Fruit fly (Drosophila melanogaster) whole organism, wandering third instar larva: Measurements from ENCODE around the gene CG1486.

ENCODE experiments used
- Abd-B ChIP-seq: fragments of >200 bp; optimal IDR thresholded peaks from 2 replicates; lab custom pipeline; 2017; ENCODE audit warnings: missing biosample characterization, missing genetic modification characterization
- CG32264 ChIP-seq: fragments of 200-800 bp; sonication (Bioruptor generic); optimal IDR thresholded peaks from 2 replicates; lab custom pipeline; 2016; ENCODE audit warnings: missing biosample characterization, missing genetic modification characterization
- CG9705 ChIP-seq: fragments of 200-800 bp; sonication (Bioruptor generic); optimal IDR thresholded peaks from 2 replicates; lab custom pipeline; 2018; ENCODE audit warnings: missing biosample characterization, mild to moderate bottlenecking, missing genetic modification characterization
- CrebA ChIP-seq: fragments of 200-800 bp; sonication (Bioruptor generic); optimal IDR thresholded peaks from 2 replicates; lab custom pipeline; 2016; ENCODE audit warnings: missing biosample characterization, mild to moderate bottlenecking, missing genetic modification characterization, borderline replicate concordance
- Dfd ChIP-seq: fragments of >200 bp; optimal IDR thresholded peaks from 2 replicates; lab custom pipeline; 2017; ENCODE audit warnings: missing biosample characterization, missing genetic modification characterization
- Dif ChIP-seq: fragments of 200-275, 200-300 bp; sonication (Bioruptor generic); optimal IDR thresholded peaks from 2 replicates; lab custom pipeline; 2018; ENCODE audit warnings: missing biosample characterization, missing genetic modification characterization; ENCODE audit not compliant: partially characterized antibody
- GATAd ChIP-seq: sonication (Bioruptor generic); optimal IDR thresholded peaks from 2 replicates; lab custom pipeline; 2016; ENCODE audit warnings: missing biosample characterization, missing genetic modification characterization
- HLH106 ChIP-seq: fragments of 200-800 bp; optimal IDR thresholded peaks from 3 replicates; lab custom pipeline; 2019; ENCODE audit warnings: missing biosample characterization, mild to moderate bottlenecking, missing genetic modification characterization, moderate library complexity
- Hnf4 ChIP-seq: fragments of 200-800 bp; sonication (Bioruptor generic); optimal IDR thresholded peaks from 2 replicates; lab custom pipeline; 2016; ENCODE audit warnings: missing biosample characterization, mild to moderate bottlenecking, missing genetic modification characterization
- Hr78 ChIP-seq: fragments of >200 bp; optimal IDR thresholded peaks from 2 replicates; lab custom pipeline; 2017; ENCODE audit warnings: missing biosample characterization, missing genetic modification characterization
- Hr83 ChIP-seq: fragments of 200-300 bp; sonication (Bioruptor generic); optimal IDR thresholded peaks from 2 replicates; lab custom pipeline; 2016; ENCODE audit warnings: missing biosample characterization, mild to moderate bottlenecking, missing genetic modification characterization, moderate library complexity; ENCODE audit not compliant: poor library complexity, severe bottlenecking
- Jra ChIP-seq: sonication (Bioruptor generic); optimal IDR thresholded peaks from 2 replicates; lab custom pipeline; 2016; ENCODE audit warnings: missing biosample characterization, missing genetic modification characterization
- Mio ChIP-seq: sonication (Bioruptor generic); optimal IDR thresholded peaks from 2 replicates; lab custom pipeline; 2016; ENCODE audit warnings: missing biosample characterization, missing genetic modification characterization
- Myc ChIP-seq: fragments of >200 bp; optimal IDR thresholded peaks from 2 replicates; lab custom pipeline; 2017
- N ChIP-seq: fragments of >200 bp; optimal IDR thresholded peaks from 2 replicates; lab custom pipeline; 2018; ENCODE audit warnings: missing biosample characterization, missing external identifiers, missing genetic modification characterization
- OdsH ChIP-seq: fragments of 200-800 bp; sonication (Bioruptor generic); optimal IDR thresholded peaks from 2 replicates; lab custom pipeline; 2016; ENCODE audit warnings: missing biosample characterization, mild to moderate bottlenecking, missing genetic modification characterization
- Rel ChIP-seq, 2 experiments: fragments of 200-800 bp; sonication (Bioruptor generic) in 1 of 2; optimal IDR thresholded peaks; 2 replicates in 1 of 2; 3 replicates in 1 of 2; lab custom pipeline; 2016 to 2019; ENCODE audit warnings: mild to moderate bottlenecking in 2 of 2, missing biosample characterization in 2 of 2, missing genetic modification characterization in 2 of 2, moderate library complexity in 1 of 2
- Sp1 ChIP-seq: fragments of 200-800 bp; sonication (Bioruptor generic); optimal IDR thresholded peaks from 3 replicates; lab custom pipeline; 2019; ENCODE audit warnings: missing biosample characterization, mild to moderate bottlenecking, missing genetic modification characterization, moderate library complexity
- Vsx2 ChIP-seq: fragments of 200-300, 225-300 bp; sonication (Bioruptor generic); optimal IDR thresholded peaks from 2 replicates; lab custom pipeline; 2018; ENCODE audit warnings: missing biosample characterization, missing genetic modification characterization; ENCODE audit not compliant: partially characterized antibody
- br ChIP-seq: fragments of 200-800 bp; sonication (Bioruptor generic); optimal IDR thresholded peaks from 2 replicates; lab custom pipeline; 2016; ENCODE audit warnings: missing biosample characterization, missing genetic modification characterization
- brk ChIP-seq: fragments of 200-800 bp; sonication (Bioruptor generic); optimal IDR thresholded peaks from 2 replicates; lab custom pipeline; 2016; ENCODE audit warnings: missing biosample characterization, mild to moderate bottlenecking, missing genetic modification characterization
- dl ChIP-seq, 2 experiments: fragments of 175-275, 200-275 bp in 1 of 2; fragments of 200-275 bp in 1 of 2; sonication (Bioruptor generic); optimal IDR thresholded peaks; lab custom pipeline; 2018; ENCODE audit warnings: mild to moderate bottlenecking in 2 of 2, missing biosample characterization in 2 of 2, missing genetic modification characterization in 2 of 2, moderate library complexity in 2 of 2; ENCODE audit not compliant: partially characterized antibody in 2 of 2, insufficient read depth in 1 of 2
- dmrt93B ChIP-seq: fragments of 200-800 bp; sonication (Bioruptor generic); optimal IDR thresholded peaks from 2 replicates; lab custom pipeline; 2018; ENCODE audit warnings: missing biosample characterization, mild to moderate bottlenecking, missing genetic modification characterization
- dsf ChIP-seq: sonication (Bioruptor generic); optimal IDR thresholded peaks from 2 replicates; lab custom pipeline; 2016; ENCODE audit warnings: missing biosample characterization, missing genetic modification characterization, borderline replicate concordance
- ey ChIP-seq: fragments of 200-800 bp; sonication (Bioruptor generic); optimal IDR thresholded peaks from 2 replicates; lab custom pipeline; 2016; ENCODE audit warnings: missing biosample characterization, missing genetic modification characterization
- foxo ChIP-seq, 2 experiments: fragments of 200-800 bp; sonication (Bioruptor generic); optimal IDR thresholded peaks; 2 replicates in 1 of 2; 3 replicates in 1 of 2; lab custom pipeline; 2016 to 2017; ENCODE audit warnings: missing biosample characterization in 2 of 2, missing genetic modification characterization in 2 of 2
- fru ChIP-seq: fragments of 200-800 bp; sonication (Bioruptor generic); optimal IDR thresholded peaks from 3 replicates; lab custom pipeline; 2016; ENCODE audit warnings: missing biosample characterization, mild to moderate bottlenecking, missing genetic modification characterization
- h ChIP-seq: fragments of 200-800 bp; sonication (Bioruptor generic); optimal IDR thresholded peaks from 3 replicates; lab custom pipeline; 2016; ENCODE audit warnings: missing biosample characterization, mild to moderate bottlenecking, missing genetic modification characterization
- jim ChIP-seq: fragments of 175-275, 200-325 bp; sonication (Bioruptor generic); optimal IDR thresholded peaks from 2 replicates; lab custom pipeline; 2016; ENCODE audit warnings: missing biosample characterization, mild to moderate bottlenecking, missing genetic modification characterization
- lola ChIP-seq: fragments of >200 bp; optimal IDR thresholded peaks from 2 replicates; lab custom pipeline; 2017; ENCODE audit warnings: missing biosample characterization, missing genetic modification characterization
- pan ChIP-seq: fragments of >200 bp; optimal IDR thresholded peaks from 2 replicates; lab custom pipeline; 2017
- psq ChIP-seq: fragments of 200-800 bp; sonication (Bioruptor generic); optimal IDR thresholded peaks from 3 replicates; lab custom pipeline; 2017; ENCODE audit warnings: missing biosample characterization, mild to moderate bottlenecking, missing genetic modification characterization, moderate library complexity
- rgr ChIP-seq: fragments of 200-800 bp; sonication (Bioruptor generic); optimal IDR thresholded peaks from 3 replicates; lab custom pipeline; 2016; ENCODE audit warnings: missing biosample characterization, mild to moderate bottlenecking, missing genetic modification characterization
- sage ChIP-seq: fragments of 200-800 bp; sonication (Bioruptor generic); optimal IDR thresholded peaks from 2 replicates; lab custom pipeline; 2016; ENCODE audit warnings: missing biosample characterization, mild to moderate bottlenecking, missing genetic modification characterization
- sv ChIP-seq: fragments of 200-800 bp; sonication (Bioruptor generic); optimal IDR thresholded peaks from 3 replicates; lab custom pipeline; 2016; ENCODE audit warnings: missing biosample characterization, missing genetic modification characterization
- tai ChIP-seq: sonication (Bioruptor generic); optimal IDR thresholded peaks from 2 replicates; lab custom pipeline; 2016; ENCODE audit warnings: missing biosample characterization, missing genetic modification characterization
- usp ChIP-seq: fragments of >200 bp; optimal IDR thresholded peaks from 2 replicates; lab custom pipeline; 2017; ENCODE audit warnings: missing biosample characterization, missing genetic modification characterization
- woc ChIP-seq: sonication (Bioruptor generic); optimal IDR thresholded peaks from 2 replicates; lab custom pipeline; 2016; ENCODE audit warnings: missing biosample characterization, mild to moderate bottlenecking, missing genetic modification characterization

CG1486 gene

dm6 chrX:21345036-21345500 lies 21.2 kb downstream of the CG1486 start, which contains the start of gene dod:
Gene dod (plus strand): TSS chrX:21345358.
- TF ChIP-seq jim (GFP tag; lab: Kevin White, UChicago) (no peak), woc (GFP tag; lab: Kevin White, UChicago) (peak; percentile 65), OdsH (GFP tag; lab: Kevin White, UChicago) (peak; percentile 35), GATAd (GFP tag; lab: Kevin White, UChicago) (no peak), sv (GFP tag; lab: Kevin White, UChicago) (peak; percentile 24), Myc (peak; percentile 47), CG9705 (GFP tag; lab: Kevin White, UChicago) (peak; percentile 5), Sp1 (peak; percentile 60), ey (GFP tag; lab: Kevin White, UChicago) (peak; percentile 43), Rel (GFP tag; optimal IDR thresholded peaks at IDR 0.05; lab: Kevin White, UChicago) (no peak), Rel (tag; optimal IDR thresholded peaks at IDR 0.05; lab: Kevin White, UChicago) (peak; percentile 28), HLH106 (peak; percentile 41), tai (GFP tag; lab: Kevin White, UChicago) (no peak)

- TF ChIP-seq sv (GFP tag; lab: Kevin White, UChicago) (peak; percentile 71), Hr78 (GFP tag; lab: Kevin White, UChicago) (no peak), GATAd (GFP tag; lab: Kevin White, UChicago) (no peak), psq (peak; percentile 56), ey (GFP tag; lab: Kevin White, UChicago) (peak; percentile 68), Jra (GFP tag; lab: Kevin White, UChicago) (no peak), foxo (GFP tag; optimal IDR thresholded peaks at IDR 0.05; lab: Kevin White, UChicago) (peak in 1 of 2 experiments; percentile 81), Dif (GFP tag; lab: Kevin White, UChicago) (no peak), HLH106 (peak; percentile 74), Dfd (GFP tag; lab: Kevin White, UChicago) (no peak), tai (GFP tag; lab: Kevin White, UChicago) (no peak), rgr (GFP tag; lab: Kevin White, UChicago) (peak; percentile 74), lola (GFP tag; lab: Kevin White, UChicago) (no peak), h (GFP tag; lab: Kevin White, UChicago) (peak; percentile 77), Hr83 (no peak), CG32264 (peak; percentile 3), dsf (GFP tag; lab: Kevin White, UChicago) (no peak), Abd-B (GFP tag; lab: Kevin White, UChicago) (no peak), Rel (GFP tag; optimal IDR thresholded peaks at IDR 0.05; lab: Kevin White, UChicago) (no peak), Rel (tag; optimal IDR thresholded peaks at IDR 0.05; lab: Kevin White, UChicago) (peak; percentile 26), br (GFP tag; lab: Kevin White, UChicago) (peak; percentile 68), jim (GFP tag; lab: Kevin White, UChicago) (no peak), CG9705 (GFP tag; lab: Kevin White, UChicago) (peak; percentile 53), dl (GFP tag; optimal IDR thresholded peaks at IDR 0.05; lab: Kevin White, UChicago; ENCODE audit: insufficient read depth in 1 of 2, partially characterized antibody in 2 of 2) (no peak), woc (GFP tag; lab: Kevin White, UChicago) (peak; percentile 78), OdsH (GFP tag; lab: Kevin White, UChicago) (peak; percentile 65), Mio (no peak), CrebA (GFP tag; lab: Kevin White, UChicago) (no peak), Hnf4 (GFP tag; lab: Kevin White, UChicago) (no peak), Sp1 (peak; percentile 70), dmrt93B (GFP tag; lab: Kevin White, UChicago) (no peak), Myc (peak; percentile 61), sage (GFP tag; lab: Kevin White, UChicago) (no peak), N (no peak), fru (peak; percentile 71), usp (no peak), Vsx2 (GFP tag; lab: Kevin White, UChicago) (no peak), brk (no peak), pan (lab: Kevin White, UChicago) (no peak)
Measured at dm6 chrX:21349800-21350309, 26.0 kb downstream of the CG1486 start, which contains the start of the genes peng and sol. Gene peng (minus strand): TSS chrX:21349843. Gene sol (plus strand): TSS chrX:21350280.
